Fruit fly (Drosophila melanogaster): ENCODE data around the gene CG14322.

Gene CG14322

dm6 chr3R:17703691-17704537 lies 56.4 kb downstream of the CG14322 start (continued):
- peak; percentile 99 for TF ChIP-seq Oli (tag; optimal IDR thresholded peaks at IDR 0.05)
- no peak for TF ChIP-seq Dfd (GFP tag; optimal IDR thresholded peaks at IDR 0.05)
- TF ChIP-seq sens-2 (GFP tag; IDR thresholded peaks at IDR 0.05) = peak; percentile 98
- TF ChIP-seq Dbx (GFP tag; IDR thresholded peaks at IDR 0.05) = peak; percentile 99
- TF ChIP-seq CG5245 (GFP tag; optimal IDR thresholded peaks at IDR 0.05) = peak; percentile 99
- TF ChIP-seq CG8765 (GFP tag; IDR thresholded peaks at IDR 0.05) = peak; percentile 96
- no peak for TF ChIP-seq CG14860 (GFP tag; IDR thresholded peaks at IDR 0.05; ENCODE audit: partially characterized antibody)
- TF ChIP-seq HmgZ (tag; optimal IDR thresholded peaks at IDR 0.05) = peak; percentile 98
- peak; percentile 97 for TF ChIP-seq cas (GFP tag; IDR thresholded peaks at IDR 0.05)
- TF ChIP-seq CG6254 (GFP tag; optimal IDR thresholded peaks at IDR 0.05) = peak; percentile 98
- TF ChIP-seq repo (GFP tag; optimal IDR thresholded peaks at IDR 0.05) = peak; percentile 99
- peak; percentile 99 for TF ChIP-seq CG12071 (GFP tag; optimal IDR thresholded peaks at IDR 0.05)
- peak; percentile 99 for TF ChIP-seq Asciz (GFP tag; optimal IDR thresholded peaks at IDR 0.05)
- peak; percentile 98 for TF ChIP-seq CG11398 (GFP tag; optimal IDR thresholded peaks at IDR 0.05)
- TF ChIP-seq CG32767 (GFP tag; IDR thresholded peaks at IDR 0.05) = peak; percentile 99
- peak; percentile 19 for TF ChIP-seq Kr (GFP tag; optimal IDR thresholded peaks at IDR 0.05)
- TF ChIP-seq ac (GFP tag; optimal IDR thresholded peaks at IDR 0.05) = peak; percentile 93
- TF ChIP-seq Atf-2 (GFP tag; optimal IDR thresholded peaks at IDR 0.05) = peak; percentile 99
- peak; percentile 98 for TF ChIP-seq salm (tag; optimal IDR thresholded peaks at IDR 0.05)
- TF ChIP-seq H2.0 (GFP tag; IDR thresholded peaks at IDR 0.05) = peak; percentile 99
- TF ChIP-seq CG17912 (GFP tag; optimal IDR thresholded peaks at IDR 0.05) = peak; percentile 33
- TF ChIP-seq sim (GFP tag; IDR thresholded peaks at IDR 0.05) = peak; percentile 99
- peak; percentile 86 for TF ChIP-seq abd-A (tag; optimal IDR thresholded peaks at IDR 0.05)
- peak; percentile 98 for TF ChIP-seq emc (GFP tag; optimal IDR thresholded peaks at IDR 0.05)
- peak; percentile 97 for TF ChIP-seq Gsc (GFP tag; IDR thresholded peaks at IDR 0.05)
- peak; percentile 99 for TF ChIP-seq CG11723 (GFP tag; optimal IDR thresholded peaks at IDR 0.05)
- TF ChIP-seq CG14965 (GFP tag; optimal IDR thresholded peaks at IDR 0.05; ENCODE audit: borderline replicate concordance) = peak; percentile 92
- peak; percentile 99 for TF ChIP-seq Rx (GFP tag; IDR thresholded peaks at IDR 0.05)
- TF ChIP-seq Oaz (GFP tag; IDR thresholded peaks at IDR 0.05) = peak; percentile 97
- TF ChIP-seq fu2 (GFP tag; optimal IDR thresholded peaks at IDR 0.05) = peak; percentile 99
- TF ChIP-seq eyg (GFP tag; optimal IDR thresholded peaks at IDR 0.05) = peak; percentile 99
- no peak for TF ChIP-seq amos (GFP tag; IDR thresholded peaks at IDR 0.05; ENCODE audit: partially characterized antibody)
- TF ChIP-seq Abd-B (GFP tag; optimal IDR thresholded peaks at IDR 0.05) = peak; percentile 99
- TF ChIP-seq CG14050 (GFP tag; IDR thresholded peaks at IDR 0.05) = peak; percentile 99
- peak; percentile 98 for TF ChIP-seq CG11093 (GFP tag; IDR thresholded peaks at IDR 0.05)
- TF ChIP-seq CG1647 (GFP tag; optimal IDR thresholded peaks at IDR 0.05) = peak; percentile 99
- peak; percentile 98 for TF ChIP-seq CG12104 (GFP tag; optimal IDR thresholded peaks at IDR 0.05)
- TF ChIP-seq lbe (GFP tag; optimal IDR thresholded peaks at IDR 0.05) = peak; percentile 99
- TF ChIP-seq sc (optimal IDR thresholded peaks at IDR 0.05) = no peak
- TF ChIP-seq sc (GFP tag; optimal IDR thresholded peaks at IDR 0.05) = peak; percentile 99
- no peak; the same call in 1 of the 2 replicates for TF ChIP-seq Bgb (GFP tag; IDR thresholded peaks at IDR 0.05; ENCODE audit: partially characterized antibody)
- TF ChIP-seq BEAF-32 (GFP tag; optimal IDR thresholded peaks at IDR 0.05) = peak; percentile 28
- TF ChIP-seq chn (GFP tag; optimal IDR thresholded peaks at IDR 0.05) = peak; percentile 99
- TF ChIP-seq psq (GFP tag; optimal IDR thresholded peaks at IDR 0.05) = peak; percentile 96
- peak; percentile 99 for TF ChIP-seq maf-S (GFP tag; optimal IDR thresholded peaks at IDR 0.05)
- peak; percentile 97 for TF ChIP-seq fd64A (GFP tag; optimal IDR thresholded peaks at IDR 0.05)
- TF ChIP-seq CG12769 (tag; optimal IDR thresholded peaks at IDR 0.05) = peak; percentile 99
- peak; percentile 98 for TF ChIP-seq CG9876 (GFP tag; optimal IDR thresholded peaks at IDR 0.05)
- TF ChIP-seq CG9609 (GFP tag; optimal IDR thresholded peaks at IDR 0.05) = peak; percentile 99
